Worm (Caenorhabditis elegans) whole organism, midembryonic: ENCODE results near the gene ubl-1.

Experiments used
- T22C8.4 ChIP-seq: fragments of 200-800 bp; sonication (Bioruptor generic); IDR thresholded peaks from 2 replicates; pipeline ENCODE4 v1.3.6; 2022; ENCODE audit warnings: missing genetic modification characterization, missing compliant biosample characterization
- flt-1 ChIP-seq: fragments of 200-800 bp; sonication (Bioruptor generic); IDR thresholded peaks from 2 replicates; pipeline ENCODE4 v1.3.6; 2022; ENCODE audit warnings: missing genetic modification characterization, missing compliant biosample characterization

DNA sequence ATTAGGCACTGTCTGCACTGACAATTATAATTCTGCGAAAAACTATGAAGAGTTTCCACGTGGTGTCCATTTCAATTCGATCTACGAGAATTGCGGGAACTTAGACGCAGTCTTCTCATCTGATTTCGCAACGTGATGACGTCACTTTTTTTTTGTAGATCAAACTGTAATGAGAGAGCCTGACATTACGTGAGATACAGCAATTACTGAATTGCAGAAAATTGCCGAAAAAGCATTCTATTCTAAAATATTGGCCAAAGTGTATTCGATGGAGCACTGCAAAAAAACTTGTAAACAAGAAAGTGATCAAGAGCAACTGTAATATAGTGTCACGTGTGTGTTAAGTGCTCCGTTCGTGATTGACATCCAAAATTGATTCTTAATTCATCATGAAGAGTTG is 41.4 kb upstream of the ubl-1 start:
- no peak for TF ChIP-seq T22C8.4
- TF ChIP-seq flt-1 (GFP tag; lab: Robert Waterston, UW) = no peak
